Fruit fly (Drosophila melanogaster) whole organism, embryonic: Measurements from ENCODE around the gene CG14071.

Experiments used
- C15 ChIP-seq: fragments of 200-800 bp; sonication (Bioruptor generic); IDR thresholded peaks from 3 replicates; pipeline ENCODE4 v1.3.6; 2022; ENCODE audit warnings: missing biosample characterization, missing genetic modification characterization
- CG13624 ChIP-seq: fragments of 200-800 bp; sonication (Bioruptor generic); optimal IDR thresholded peaks from 2 replicates; lab custom pipeline; 2016; ENCODE audit warnings: missing biosample characterization, missing genetic modification characterization
- CG14860 ChIP-seq: fragments of 200-800 bp; sonication (Bioruptor generic); IDR thresholded peaks from 3 replicates; pipeline ENCODE4 v1.3.6; 2022; ENCODE audit warnings: missing biosample characterization, missing genetic modification characterization; ENCODE audit not compliant: partially characterized antibody
- CG5953 ChIP-seq: fragments of 200-800 bp; sonication (Bioruptor generic); IDR thresholded peaks from 2 replicates; pipeline ENCODE4 v1.3.6; 2022; ENCODE audit warnings: missing biosample characterization, missing genetic modification characterization
- E2f2 ChIP-seq: fragments of 200-800 bp; sonication (Bioruptor generic); IDR thresholded peaks from 2 replicates; pipeline ENCODE4 v1.3.6; 2022; ENCODE audit warnings: missing biosample characterization, missing genetic modification characterization
- NfI ChIP-seq: fragments of 200-800 bp; sonication (Bioruptor generic); optimal IDR thresholded peaks from 3 replicates; lab custom pipeline; 2018; ENCODE audit warnings: missing biosample characterization, mild to moderate bottlenecking, missing genetic modification characterization, moderate library complexity
- ara ChIP-seq: fragments of 200-800 bp; sonication (Bioruptor generic); IDR thresholded peaks from 2 replicates; pipeline ENCODE4 v1.3.6; 2022; ENCODE audit warnings: missing biosample characterization, missing genetic modification characterization
- ci ChIP-seq: fragments of 200-800 bp; sonication (Bioruptor generic); IDR thresholded peaks from 3 replicates; pipeline ENCODE4 v1.3.6; 2022; ENCODE audit warnings: missing biosample characterization, missing genetic modification characterization
- ind ChIP-seq: fragments of 200-800 bp; sonication (Bioruptor generic); optimal IDR thresholded peaks from 3 replicates; lab custom pipeline; 2016; ENCODE audit warnings: missing biosample characterization, missing genetic modification characterization

DNA sequence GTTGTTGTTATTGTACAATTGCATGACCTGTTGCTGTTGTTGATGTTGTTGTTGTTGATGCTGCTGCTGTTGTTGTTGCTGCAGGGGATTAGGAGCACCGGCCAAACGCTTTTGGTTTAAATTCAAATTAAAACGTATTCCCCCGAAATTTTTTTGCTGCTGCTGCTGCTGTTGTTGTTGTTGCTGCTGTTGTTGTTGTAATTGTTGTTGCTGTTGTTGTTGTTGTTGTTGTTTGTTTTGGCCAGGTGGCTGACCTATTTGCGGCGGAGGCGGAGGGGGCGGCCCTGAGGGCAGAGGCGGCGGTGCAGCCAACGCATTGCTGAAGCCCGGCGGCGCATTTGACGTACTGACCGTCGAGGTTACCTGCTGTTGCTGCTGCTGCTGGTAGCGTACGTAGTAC lies 47.1 kb downstream of the CG14071 start:
- TF ChIP-seq ara (GFP tag; lab: Robert Waterston, UW): no peak
- TF ChIP-seq CG13624: no peak
- no peak for TF ChIP-seq ind (GFP tag; lab: Kevin White, UChicago)
- no peak for TF ChIP-seq CG5953 (GFP tag; lab: Robert Waterston, UW)
- TF ChIP-seq ci: no peak
- no peak for TF ChIP-seq E2f2 (GFP tag; lab: Robert Waterston, UW)
- no peak for TF ChIP-seq CG14860
- no peak for TF ChIP-seq C15 (GFP tag; lab: Robert Waterston, UW)
- no peak for TF ChIP-seq NfI (GFP tag; lab: Kevin White, UChicago)
